Fruit fly (Drosophila melanogaster) whole organism: ENCODE measurements around the gene CG3630.

Experiments
- CG8478 ChIP-seq: fragments of >200 bp; optimal IDR thresholded peaks from 2 replicates; lab custom pipeline; 2018; ENCODE audit warnings: inconsistent platforms
- Dll ChIP-seq: fragments of >200 bp; optimal IDR thresholded peaks from 2 replicates; lab custom pipeline; 2017
- EcR ChIP-seq, 2 experiments: fragments of >200 bp; optimal IDR thresholded peaks; 2 replicates each; lab custom pipeline; 2017; ENCODE audit warnings: missing biosample characterization in 2 of 2, missing genetic modification characterization in 2 of 2, missing genetic modification reagents in 2 of 2
- pan ChIP-seq: fragments of >200 bp; optimal IDR thresholded peaks from 2 replicates; lab custom pipeline; 2017
- psq ChIP-seq: fragments of >200 bp; optimal IDR thresholded peaks from 2 replicates; lab custom pipeline; 2017
- usp ChIP-seq: fragments of >200 bp; optimal IDR thresholded peaks from 2 replicates; lab custom pipeline; 2017; ENCODE audit warnings: missing biosample characterization, missing genetic modification characterization, mixed read lengths

DNA sequence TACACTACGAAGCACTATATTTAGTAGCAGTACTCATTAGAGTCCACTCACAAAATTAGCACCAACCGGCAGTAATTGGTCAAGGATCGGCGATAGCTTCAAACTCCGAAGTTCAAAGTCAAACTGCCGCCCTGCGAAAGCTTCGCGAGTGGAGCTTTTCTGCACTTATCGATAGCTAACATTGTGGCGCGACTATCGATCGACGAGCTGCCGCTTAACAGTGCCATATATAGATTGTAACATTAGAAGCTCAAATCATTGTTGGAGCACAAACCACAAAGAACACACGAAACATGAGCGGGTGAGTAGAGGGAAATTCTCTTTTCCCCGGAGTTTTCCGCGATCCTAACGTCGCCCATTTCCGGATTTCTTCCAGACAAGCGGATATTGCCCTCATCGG, 16.9 kb upstream of the CG3630 start, which contains the start of gene Pgd:
- TF ChIP-seq CG8478 (lab: Kevin White, UChicago) = no peak
- TF ChIP-seq pan = no peak
- no peak for TF ChIP-seq psq (lab: Kevin White, UChicago)
- no peak for TF ChIP-seq EcR (GFP tag; optimal IDR thresholded peaks at IDR 0.05; lab: Kevin White, UChicago)
- TF ChIP-seq usp (GFP tag; lab: Kevin White, UChicago) = no peak
- TF ChIP-seq Dll (lab: Kevin White, UChicago) = no peak
